Worm (Caenorhabditis elegans): ENCODE data around the gene R08A2.7.
A peak's percentile ranks its signal among the peaks of the same experiment; 100 is the strongest.

The R08A2.7 gene

DNA sequence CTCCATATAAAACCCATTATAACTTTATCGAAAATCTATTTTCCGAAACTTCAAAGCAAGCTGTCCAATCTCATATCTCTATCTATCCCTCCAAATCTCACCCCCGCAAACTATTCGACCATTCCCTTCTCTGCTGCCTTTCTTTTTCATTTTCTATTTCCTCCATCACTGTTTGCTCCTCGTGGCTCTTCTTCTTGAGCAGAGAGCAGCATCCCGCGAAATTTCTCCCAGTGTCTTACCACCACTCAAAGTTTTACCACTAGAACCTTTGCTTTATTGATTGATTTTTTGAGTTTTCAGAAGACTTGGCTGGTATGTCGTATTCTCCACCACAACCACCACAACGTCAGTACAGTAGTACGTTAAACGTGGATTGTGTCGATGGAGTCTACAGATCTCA, 6.2 kb downstream of the R08A2.7 start, which contains the start of gene oig-3:
oig-3 (plus strand) TSS at position 301 of the 400 bp plus-strand sequence.
- TF ChIP-seq nhr-21 (tag; optimal IDR thresholded peaks at IDR 0.05) (no peak), unc-39 (tag; optimal IDR thresholded peaks at IDR 0.05) (no peak), unc-62 (GFP tag; optimal IDR thresholded peaks at IDR 0.05) (no peak), alr-1 (tag; optimal IDR thresholded peaks at IDR 0.05) (no peak)

- TF ChIP-seq gmeb-1 (tag; optimal IDR thresholded peaks at IDR 0.05) = peak; percentile 83
- TF ChIP-seq nhr-23 (tag; optimal IDR thresholded peaks at IDR 0.05) = no peak
- no peak for TF ChIP-seq blmp-1 (tag; optimal IDR thresholded peaks at IDR 0.05; ENCODE audit: insufficient read depth)
- TF ChIP-seq C34F6.9 (tag; optimal IDR thresholded peaks at IDR 0.05) = peak; percentile 48
- TF ChIP-seq R02D3.7 (tag; optimal IDR thresholded peaks at IDR 0.05) = peak; percentile 65
- peak; percentile 7 for TF ChIP-seq nhr-129 (tag; optimal IDR thresholded peaks at IDR 0.05)
- peak; percentile 60 for TF ChIP-seq unc-55 (GFP tag; optimal IDR thresholded peaks at IDR 0.05)
- TF ChIP-seq elt-3 (tag; optimal IDR thresholded peaks at IDR 0.05) = no peak
Measured at ce11 chrV:14734187-14734765, 11.2 kb downstream of the R08A2.7 start, which contains the start of gene unc-61. TSS of gene unc-61 (minus strand) at chrV:14734237.

DNA sequence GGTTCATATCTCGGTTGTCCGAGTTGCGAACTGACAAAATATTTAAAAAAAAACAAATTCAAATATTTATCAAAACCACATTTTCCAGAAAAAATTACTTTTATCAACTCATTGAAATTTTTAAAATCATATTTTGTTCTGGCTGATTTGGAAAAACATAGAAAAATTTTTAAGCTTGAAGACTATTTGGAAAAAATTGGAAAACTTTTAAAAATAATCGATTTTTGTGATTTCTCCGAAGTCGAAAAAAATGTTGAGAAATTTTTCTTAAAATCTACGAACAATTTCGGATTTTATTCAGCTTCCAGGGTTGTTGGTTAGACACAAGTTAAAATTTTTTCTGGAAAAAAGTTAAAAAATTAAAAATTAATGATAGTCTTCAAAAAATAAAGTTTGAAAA, 13.7 kb downstream of the R08A2.7 start, which contains the start of gene Y50E8A.5:
Y50E8A.5 (minus strand) TSS at position 101 of the 400 bp plus-strand sequence.
- TF ChIP-seq lin-39 (tag; optimal IDR thresholded peaks at IDR 0.05) = no peak
- TF ChIP-seq ceh-16 (tag; optimal IDR thresholded peaks at IDR 0.05) = no peak
- no peak for TF ChIP-seq fos-1 (tag; optimal IDR thresholded peaks at IDR 0.05)
- TF ChIP-seq ceh-82 (tag; optimal IDR thresholded peaks at IDR 0.05) = no peak
- no peak for TF ChIP-seq alr-1 (tag; optimal IDR thresholded peaks at IDR 0.05)
- no peak for TF ChIP-seq egl-27 (tag; optimal IDR thresholded peaks at IDR 0.05)
- TF ChIP-seq nhr-6 (tag; optimal IDR thresholded peaks at IDR 0.05) = no peak
- TF ChIP-seq crh-2 (tag; optimal IDR thresholded peaks at IDR 0.05) = no peak
- TF ChIP-seq unc-62 (GFP tag; optimal IDR thresholded peaks at IDR 0.05) = no peak
- TF ChIP-seq nhr-25 (tag; optimal IDR thresholded peaks at IDR 0.05) = no peak
- TF ChIP-seq lsy-2 (tag; optimal IDR thresholded peaks at IDR 0.05) = no peak
- no peak for TF ChIP-seq mdl-1 (tag; optimal IDR thresholded peaks at IDR 0.05)
- no peak for TF ChIP-seq nhr-23 (tag; optimal IDR thresholded peaks at IDR 0.05)
- TF ChIP-seq ztf-4 (tag; optimal IDR thresholded peaks at IDR 0.05) = no peak
- TF ChIP-seq ZK546.5 (tag; optimal IDR thresholded peaks at IDR 0.05) = no peak
- TF ChIP-seq mbf-1 (tag; optimal IDR thresholded peaks at IDR 0.05) = no peak
- no peak for TF ChIP-seq Y55F3AM.14 (GFP tag; optimal IDR thresholded peaks at IDR 0.05)
- TF ChIP-seq F13H6.1 (tag; optimal IDR thresholded peaks at IDR 0.05) = no peak
- no peak for TF ChIP-seq skn-1 (tag; optimal IDR thresholded peaks at IDR 0.05)

ce11 chrV:14741233-14741632, 18.1 kb downstream of the R08A2.7 start, which contains the start of gene Y50E8A.6:
TSS of gene Y50E8A.6 (minus strand) at chrV:14741333.
- no peak for TF ChIP-seq nhr-6 (tag; optimal IDR thresholded peaks at IDR 0.05)
- TF ChIP-seq ztf-11 (tag; optimal IDR thresholded peaks at IDR 0.05) = no peak
- TF ChIP-seq lin-11 (tag; optimal IDR thresholded peaks at IDR 0.05) = no peak
- no peak for TF ChIP-seq sem-4 (tag; optimal IDR thresholded peaks at IDR 0.05)
- TF ChIP-seq nhr-23 (tag; optimal IDR thresholded peaks at IDR 0.05) = no peak
- TF ChIP-seq egl-27 (tag; optimal IDR thresholded peaks at IDR 0.05) = no peak
- TF ChIP-seq ceh-82 (tag; optimal IDR thresholded peaks at IDR 0.05) = no peak
- no peak for TF ChIP-seq crh-2 (tag; optimal IDR thresholded peaks at IDR 0.05)
- TF ChIP-seq elt-3 (tag; optimal IDR thresholded peaks at IDR 0.05) = no peak
- TF ChIP-seq R02D3.7 (tag; optimal IDR thresholded peaks at IDR 0.05) = no peak
- no peak for TF ChIP-seq gmeb-1 (tag; optimal IDR thresholded peaks at IDR 0.05)
- no peak for TF ChIP-seq ZK546.5 (tag; optimal IDR thresholded peaks at IDR 0.05)

- TF ChIP-seq nhr-23 (tag; optimal IDR thresholded peaks at IDR 0.05) (no peak), ama-1 (optimal IDR thresholded peaks at IDR 0.05) (no peak), egl-27 (tag; optimal IDR thresholded peaks at IDR 0.05) (no peak), lin-39 (tag; optimal IDR thresholded peaks at IDR 0.05) (no peak), nhr-237 (tag; optimal IDR thresholded peaks at IDR 0.05) (no peak), nhr-12 (tag; optimal IDR thresholded peaks at IDR 0.05) (no peak), R02D3.7 (tag; optimal IDR thresholded peaks at IDR 0.05) (no peak), lsy-2 (tag; optimal IDR thresholded peaks at IDR 0.05) (no peak), nhr-10 (tag; optimal IDR thresholded peaks at IDR 0.05) (no peak), aly-2 (tag; optimal IDR thresholded peaks at IDR 0.05) (no peak), unc-62 (GFP tag; optimal IDR thresholded peaks at IDR 0.05) (no peak), blmp-1 (tag; optimal IDR thresholded peaks at IDR 0.05; ENCODE audit: insufficient read depth) (no peak), nhr-129 (tag; optimal IDR thresholded peaks at IDR 0.05) (no peak), lin-13 (GFP tag; optimal IDR thresholded peaks at IDR 0.05) (no peak), ztf-11 (tag; optimal IDR thresholded peaks at IDR 0.05) (no peak), Y55F3AM.14 (GFP tag; optimal IDR thresholded peaks at IDR 0.05) (no peak), nhr-77 (tag; optimal IDR thresholded peaks at IDR 0.05) (no peak), nhr-21 (tag; optimal IDR thresholded peaks at IDR 0.05) (no peak), C34F6.9 (tag; optimal IDR thresholded peaks at IDR 0.05) (no peak)
Measured at ce11 chrV:14744824-14745223, 21.7 kb downstream of the R08A2.7 start.

Measured in whole organism, L2 larva.